Fruit fly (Drosophila melanogaster) whole organism, pupa: ENCODE measurements around the gene goe.

Experiments
- CG10348 ChIP-seq: fragments of 200-800 bp; sonication (Bioruptor generic); IDR thresholded peaks from 2 replicates; pipeline ENCODE4 v1.3.6; 2022; ENCODE audit warnings: missing biosample characterization, missing genetic modification characterization
- CG12605 ChIP-seq: fragments of 200-800 bp; sonication (Bioruptor generic); IDR thresholded peaks from 2 replicates; pipeline ENCODE4 v1.3.6; 2022; ENCODE audit warnings: missing biosample characterization, missing genetic modification characterization
- CG13204 ChIP-seq: fragments of 200-800 bp; sonication (Bioruptor generic); optimal IDR thresholded peaks from 2 replicates; lab custom pipeline; 2018; ENCODE audit warnings: missing biosample characterization, mild to moderate bottlenecking, missing genetic modification characterization, moderate library complexity
- CG15710 ChIP-seq: fragments of 200-800 bp; sonication (Bioruptor generic); optimal IDR thresholded peaks from 2 replicates; lab custom pipeline; 2018; ENCODE audit warnings: missing biosample characterization, mild to moderate bottlenecking, missing genetic modification characterization, moderate library complexity
- CG32121 ChIP-seq: fragments of 200-800 bp; sonication (Bioruptor generic); IDR thresholded peaks from 2 replicates; pipeline ENCODE4 v1.3.6; 2022; ENCODE audit warnings: missing biosample characterization, missing genetic modification characterization
- CG4496 ChIP-seq: fragments of 200-800 bp; sonication (Bioruptor generic); IDR thresholded peaks from 3 replicates; pipeline ENCODE4 v1.3.6; 2022; ENCODE audit warnings: missing biosample characterization, missing genetic modification characterization
- CG8159 ChIP-seq: fragments of 200-800 bp; sonication (Bioruptor generic); optimal IDR thresholded peaks from 3 replicates; lab custom pipeline; 2018; ENCODE audit warnings: missing biosample characterization, mild to moderate bottlenecking, missing genetic modification characterization, moderate library complexity
- CG8301 ChIP-seq: fragments of 200-800 bp; sonication (Bioruptor generic); optimal IDR thresholded peaks from 2 replicates; lab custom pipeline; 2018; ENCODE audit warnings: missing biosample characterization, mild to moderate bottlenecking, missing genetic modification characterization
- D1 ChIP-seq: fragments of 200-800 bp; sonication (Bioruptor generic); optimal IDR thresholded peaks from 2 replicates; lab custom pipeline; 2018; ENCODE audit warnings: missing biosample characterization, mild to moderate bottlenecking, missing genetic modification characterization, moderate library complexity
- EcR ChIP-seq: fragments of 200-800 bp; sonication (Bioruptor generic); optimal IDR thresholded peaks from 3 replicates; lab custom pipeline; 2019; ENCODE audit warnings: missing biosample characterization, missing genetic modification characterization, mild to moderate bottlenecking, moderate library complexity, missing genetic modification reagents
- Pif1A ChIP-seq: fragments of 200-800 bp; sonication (Bioruptor generic); optimal IDR thresholded peaks from 3 replicates; lab custom pipeline; 2016; ENCODE audit warnings: missing biosample characterization, missing genetic modification characterization
- Pif1B ChIP-seq: fragments of 200-800 bp; sonication (Bioruptor generic); optimal IDR thresholded peaks from 3 replicates; lab custom pipeline; 2016; ENCODE audit warnings: missing biosample characterization, missing genetic modification characterization
- rn ChIP-seq: fragments of 200-800 bp; sonication (Bioruptor generic); IDR thresholded peaks from 2 replicates; pipeline ENCODE4 v1.3.6; 2022; ENCODE audit warnings: missing biosample characterization, missing genetic modification characterization

DNA sequence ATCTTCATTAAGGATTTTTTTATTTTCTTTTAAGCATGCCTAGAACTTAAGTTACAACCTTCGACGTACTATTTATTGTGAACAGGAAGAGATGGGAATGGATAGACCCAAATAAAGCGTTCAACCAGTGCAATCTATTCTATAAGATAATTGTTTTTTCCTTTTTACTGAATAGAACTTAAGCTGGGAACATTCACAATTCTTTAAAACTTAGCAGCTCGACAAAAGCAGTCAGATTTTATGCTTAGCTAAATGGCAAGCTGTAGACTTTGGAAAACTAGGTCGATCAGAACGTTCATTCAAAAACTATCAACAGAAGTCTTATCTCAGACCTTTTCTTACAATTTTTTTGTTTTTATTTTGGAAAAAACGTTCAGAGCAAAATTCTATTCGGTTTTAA is 40.7 kb downstream of the goe start, which contains the start of gene CG13008:
- TF ChIP-seq CG8301 (tag; lab: Kevin White, UChicago) (no peak), CG13204 (no peak), CG4496 (GFP tag; lab: Robert Waterston, UW) (no peak), CG32121 (GFP tag; lab: Robert Waterston, UW) (no peak), EcR (GFP tag; lab: Kevin White, UChicago) (no peak), D1 (tag; lab: Kevin White, UChicago) (no peak), rn (GFP tag; lab: Robert Waterston, UW) (no peak), CG10348 (GFP tag; lab: Robert Waterston, UW) (no peak), Pif1A (no peak), CG12605 (GFP tag; lab: Robert Waterston, UW) (no peak), CG15710 (tag; lab: Kevin White, UChicago) (no peak), Pif1B (GFP tag; lab: Kevin White, UChicago) (no peak), CG8159 (tag; lab: Kevin White, UChicago) (no peak)
